Worm (Caenorhabditis elegans) whole organism, early embryonic: ENCODE measurements around the gene K11H12.7.

Source experiments
- ama-1 ChIP-seq: fragments of 150-350 bp; optimal IDR thresholded peaks from 2 replicates; lab custom pipeline; 2014
- ceh-36 ChIP-seq: sonication (generic microtip); optimal IDR thresholded peaks from 2 replicates; lab custom pipeline; 2016; ENCODE audit warnings: missing genetic modification characterization, inconsistent platforms, missing compliant biosample characterization
- hmbx-1 ChIP-seq: sonication (generic microtip); optimal IDR thresholded peaks from 2 replicates; lab custom pipeline; 2016; ENCODE audit warnings: mild to moderate bottlenecking, missing genetic modification characterization, missing compliant biosample characterization
- hnd-1 ChIP-seq: sonication (generic microtip); optimal IDR thresholded peaks from 2 replicates; lab custom pipeline; 2016; ENCODE audit warnings: missing genetic modification characterization, missing compliant biosample characterization
- pes-1 ChIP-seq: fragments of 200-800 bp; sonication (Bioruptor generic); IDR thresholded peaks from 2 replicates; pipeline ENCODE4 v1.3.6; 2022; ENCODE audit warnings: missing genetic modification reagents, missing genetic modification characterization, missing compliant biosample characterization
- sea-1 ChIP-seq: fragments of 200-800 bp; sonication (Bioruptor generic); conservative IDR thresholded peaks from 2 replicates; pipeline ENCODE4 v1.3.6; 2022; ENCODE audit warnings: missing genetic modification characterization, missing compliant biosample characterization
- tbx-11 ChIP-seq: fragments of 200-800 bp; sonication (Bioruptor generic); IDR thresholded peaks from 2 replicates; pipeline ENCODE4 v1.3.6; 2022; ENCODE audit warnings: missing genetic modification characterization, missing compliant biosample characterization
- tra-4 ChIP-seq: sonication (generic microtip); optimal IDR thresholded peaks from 2 replicates; lab custom pipeline; 2017; ENCODE audit warnings: missing genetic modification characterization, missing compliant biosample characterization

ce11 chrIV:639167-639566 is 26.2 kb upstream of the K11H12.7 start:
- TF ChIP-seq hmbx-1 (tag; lab: Kevin White, UChicago) (no peak), ama-1 (lab: Kevin White, UChicago) (no peak), sea-1 (no peak), tbx-11 (GFP tag; lab: Robert Waterston, UW) (no peak), pes-1 (no peak), ceh-36 (tag; lab: Kevin White, UChicago) (no peak), tra-4 (tag; lab: Kevin White, UChicago) (no peak), hnd-1 (tag; lab: Kevin White, UChicago) (no peak)
